Worm (Caenorhabditis elegans): Measurements from ENCODE around the gene idpb-2.

The idpb-2 gene

DNA sequence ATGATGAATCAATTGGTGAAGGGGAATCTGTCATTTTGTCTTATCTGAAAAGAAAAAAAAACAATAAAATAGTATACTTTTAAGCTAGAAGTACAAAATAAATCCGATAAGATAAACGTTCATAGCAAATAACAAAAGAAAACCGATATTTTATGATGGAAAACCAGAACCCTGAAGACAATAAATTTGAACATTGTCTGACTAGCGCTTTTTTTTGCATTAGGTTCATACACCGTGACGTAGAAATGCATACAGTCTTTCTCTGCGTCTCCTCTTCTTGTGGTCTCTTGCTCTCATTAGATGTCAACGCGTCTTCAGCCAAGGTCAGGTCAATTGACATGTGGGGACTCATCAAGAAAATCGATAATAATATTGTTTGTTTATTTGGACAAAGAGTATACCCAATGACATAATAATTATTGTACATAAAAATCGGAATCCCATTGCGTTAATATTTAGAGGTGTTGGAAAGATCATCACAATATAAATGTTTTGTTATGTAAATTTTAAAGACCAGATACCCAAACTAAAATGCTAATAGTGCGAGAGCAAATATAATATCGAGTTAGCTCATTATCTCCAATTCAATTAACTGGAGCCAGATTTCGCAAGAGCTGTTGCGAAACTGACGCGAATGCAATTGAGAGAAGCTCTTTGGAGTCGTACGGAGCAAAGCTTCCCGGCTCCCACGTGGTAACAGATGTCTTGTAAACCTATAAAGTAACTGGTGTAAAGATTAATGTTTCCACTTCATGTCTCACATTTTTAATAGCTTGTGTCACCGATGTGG lies 11.9 kb upstream of the idpb-2 start, which contains the start of gene dsh-2:
Gene dsh-2 (minus strand): TSS at position 51 of the 790 bp plus-strand sequence.
- TF ChIP-seq Y116A8C.19 (tag; optimal IDR thresholded peaks at IDR 0.05; ENCODE audit: borderline replicate concordance) = no peak
- TF ChIP-seq mab-9 (GFP tag; IDR thresholded peaks at IDR 0.05) = no peak
- no peak for TF ChIP-seq dsc-1 (tag; optimal IDR thresholded peaks at IDR 0.05)
- no peak for TF ChIP-seq pqm-1 (tag; optimal IDR thresholded peaks at IDR 0.05)
- peak; percentile 69 to 83 (median 81) for TF ChIP-seq dpl-1 (GFP tag; optimal IDR thresholded peaks at IDR 0.05)
- TF ChIP-seq pax-3 (tag; optimal IDR thresholded peaks at IDR 0.05) = no peak
- TF ChIP-seq unc-130 (tag; optimal IDR thresholded peaks at IDR 0.05) = peak; percentile 46
- TF ChIP-seq jun-1 (tag; optimal IDR thresholded peaks at IDR 0.05) = no peak
- TF ChIP-seq mef-2 (tag; optimal IDR thresholded peaks at IDR 0.05) = no peak
- peak; percentile 52 for TF ChIP-seq C16A3.4 (tag; optimal IDR thresholded peaks at IDR 0.05)
- TF ChIP-seq snpc-4 (tag; optimal IDR thresholded peaks at IDR 0.05) = no peak
- TF ChIP-seq ama-1 (optimal IDR thresholded peaks at IDR 0.05) = no peak
- no peak for TF ChIP-seq hpl-2 (GFP tag; optimal IDR thresholded peaks at IDR 0.05)
- TF ChIP-seq ets-5 (GFP tag; IDR thresholded peaks at IDR 0.05) = no peak
- no peak for TF ChIP-seq unc-62 (GFP tag; optimal IDR thresholded peaks at IDR 0.05)
- peak; percentile 9 for TF ChIP-seq skn-1 (tag; optimal IDR thresholded peaks at IDR 0.05)
- TF ChIP-seq ceh-82 (tag; optimal IDR thresholded peaks at IDR 0.05) = peak in 1 of 3 experiments; percentile 15
- peak; percentile 62 for TF ChIP-seq nhr-71 (tag; optimal IDR thresholded peaks at IDR 0.05)
- TF ChIP-seq ces-1 (GFP tag; optimal IDR thresholded peaks at IDR 0.05) = no peak
- TF ChIP-seq aha-1 (tag; optimal IDR thresholded peaks at IDR 0.05) = no peak
- peak; percentile 48 for TF ChIP-seq nhr-47 (tag; optimal IDR thresholded peaks at IDR 0.05)
- peak; percentile 68 to 92 for TF ChIP-seq lin-35 (GFP tag; optimal IDR thresholded peaks at IDR 0.05)
- TF ChIP-seq mdl-1 (tag; optimal IDR thresholded peaks at IDR 0.05) = peak in 1 of 2 experiments; percentile 62
- TF ChIP-seq unc-98 (GFP tag; IDR thresholded peaks at IDR 0.05) = no peak
- peak; percentile 40 for TF ChIP-seq swsn-7 (tag; optimal IDR thresholded peaks at IDR 0.05)
- no peak for TF ChIP-seq C04F5.9 (tag; optimal IDR thresholded peaks at IDR 0.05)
- TF ChIP-seq lin-14 (GFP tag; optimal IDR thresholded peaks at IDR 0.05) = peak; percentile 64
- no peak for TF ChIP-seq hlh-4 (tag; optimal IDR thresholded peaks at IDR 0.05)
- TF ChIP-seq blmp-1 (tag; optimal IDR thresholded peaks at IDR 0.05) = peak; percentile 69
- peak; percentile 35; the same call in 1 of the 2 replicates for TF ChIP-seq grh-1 (GFP tag; IDR thresholded peaks at IDR 0.05)
- no peak for TF ChIP-seq isw-1 (GFP tag; IDR thresholded peaks at IDR 0.05)
- TF ChIP-seq ztf-4 (tag; optimal IDR thresholded peaks at IDR 0.05) = peak; percentile 21
- peak; percentile 32 for TF ChIP-seq lin-13 (GFP tag; optimal IDR thresholded peaks at IDR 0.05)
- peak; percentile 70 for TF ChIP-seq nhr-20 (tag; optimal IDR thresholded peaks at IDR 0.05)
- TF ChIP-seq nhr-19 (GFP tag; conservative IDR thresholded peaks at IDR 0.05) = peak; percentile 30
- TF ChIP-seq zip-4 (GFP tag; optimal IDR thresholded peaks at IDR 0.05) = no peak
- no peak for TF ChIP-seq nhr-28 (tag; optimal IDR thresholded peaks at IDR 0.05)
- TF ChIP-seq F16B12.6 (tag; optimal IDR thresholded peaks at IDR 0.05) = peak; percentile 83
- no peak for TF ChIP-seq lin-39 (tag; optimal IDR thresholded peaks at IDR 0.05)
- TF ChIP-seq unc-30 (tag; optimal IDR thresholded peaks at IDR 0.05) = no peak
- no peak for TF ChIP-seq fos-1 (tag; optimal IDR thresholded peaks at IDR 0.05)
- TF ChIP-seq egl-13 (tag; optimal IDR thresholded peaks at IDR 0.05) = no peak
- TF ChIP-seq unc-86 (tag; optimal IDR thresholded peaks at IDR 0.05) = no peak
- no peak for TF ChIP-seq C34B4.2 (tag; optimal IDR thresholded peaks at IDR 0.05)
- no peak for TF ChIP-seq nhr-84 (tag; optimal IDR thresholded peaks at IDR 0.05)
- peak; percentile 32 for TF ChIP-seq aly-2 (tag; optimal IDR thresholded peaks at IDR 0.05)
- TF ChIP-seq nhr-90 (tag; optimal IDR thresholded peaks at IDR 0.05; ENCODE audit: poor library complexity) = peak; percentile 63
- no peak for TF ChIP-seq nhr-237 (tag; optimal IDR thresholded peaks at IDR 0.05)
- no peak for TF ChIP-seq nhr-12 (tag; optimal IDR thresholded peaks at IDR 0.05)
- TF ChIP-seq nhr-76 (tag; optimal IDR thresholded peaks at IDR 0.05) = no peak
- TF ChIP-seq vab-15 (tag; optimal IDR thresholded peaks at IDR 0.05) = no peak
- no peak for TF ChIP-seq sox-4 (tag; optimal IDR thresholded peaks at IDR 0.05)
- TF ChIP-seq nhr-77 (tag; optimal IDR thresholded peaks at IDR 0.05) = peak; percentile 32

Data from whole organism, L1 larva.